Fruit fly (Drosophila melanogaster): ENCODE results near the gene Hsp83.

Gene Hsp83

dm6 chr3L:3166200-3166695 lies 26.5 kb upstream of the Hsp83 start, which contains the start of gene Asciz:
Gene Asciz (minus strand): TSS chr3L:3166250.
- TF ChIP-seq ttk (optimal IDR thresholded peaks at IDR 0.05) (no peak), h (optimal IDR thresholded peaks at IDR 0.05) (no peak), insv (optimal IDR thresholded peaks at IDR 0.05) (no peak), psq (optimal IDR thresholded peaks at IDR 0.05) (no peak), Sin3A (optimal IDR thresholded peaks at IDR 0.05) (no peak), Myc (optimal IDR thresholded peaks at IDR 0.05) (no peak)

DNA sequence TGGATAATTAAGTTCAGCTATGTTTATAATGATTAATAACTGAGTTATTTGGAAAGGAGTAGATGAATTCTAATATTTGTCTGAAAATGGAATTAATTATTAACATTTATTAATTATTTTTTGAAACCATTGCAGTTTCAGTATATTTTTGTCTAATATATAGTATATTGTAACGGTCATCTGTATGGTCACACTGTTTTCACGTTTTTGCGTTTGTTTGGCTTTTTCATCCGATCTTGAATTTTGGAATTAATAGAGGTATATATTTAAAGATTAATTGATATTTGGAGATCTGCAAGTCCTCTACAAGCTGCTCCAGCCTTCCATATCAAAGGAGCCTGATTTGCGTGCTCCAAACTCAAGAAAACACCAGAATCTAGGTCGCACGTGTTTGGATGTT lies 23.7 kb upstream of the Hsp83 start, which contains the start of the genes CG32278 and CG32281:
Gene CG32278 (plus strand): TSS at position 180 of the 400 bp plus-strand sequence.
Gene CG32281 (plus strand): TSS at position 269 of the 400 bp plus-strand sequence.
- TF ChIP-seq h (optimal IDR thresholded peaks at IDR 0.05) (no peak), psq (optimal IDR thresholded peaks at IDR 0.05) (no peak), Myc (optimal IDR thresholded peaks at IDR 0.05) (no peak), insv (optimal IDR thresholded peaks at IDR 0.05) (no peak), ttk (optimal IDR thresholded peaks at IDR 0.05) (no peak), Sin3A (optimal IDR thresholded peaks at IDR 0.05) (no peak)

dm6 chr3L:3172445-3172844 lies 20.3 kb upstream of the Hsp83 start, which contains the start of gene CG14963:
Gene CG14963 (minus strand): TSS chr3L:3172545.
- no peak for TF ChIP-seq Myc (optimal IDR thresholded peaks at IDR 0.05)
- no peak for TF ChIP-seq h (optimal IDR thresholded peaks at IDR 0.05)
- TF ChIP-seq Sin3A (optimal IDR thresholded peaks at IDR 0.05): no peak
- TF ChIP-seq ttk (optimal IDR thresholded peaks at IDR 0.05): no peak
- TF ChIP-seq insv (optimal IDR thresholded peaks at IDR 0.05): no peak
- no peak for TF ChIP-seq psq (optimal IDR thresholded peaks at IDR 0.05)

- no peak for TF ChIP-seq h (optimal IDR thresholded peaks at IDR 0.05)
- TF ChIP-seq ttk (optimal IDR thresholded peaks at IDR 0.05): no peak
- no peak for TF ChIP-seq insv (optimal IDR thresholded peaks at IDR 0.05)
- TF ChIP-seq Myc (optimal IDR thresholded peaks at IDR 0.05): no peak
- no peak for TF ChIP-seq psq (optimal IDR thresholded peaks at IDR 0.05)
- no peak for TF ChIP-seq Sin3A (optimal IDR thresholded peaks at IDR 0.05)
These were observed 14.9 kb upstream of the Hsp83 start for dm6 chr3L:3177872-3178271.

DNA sequence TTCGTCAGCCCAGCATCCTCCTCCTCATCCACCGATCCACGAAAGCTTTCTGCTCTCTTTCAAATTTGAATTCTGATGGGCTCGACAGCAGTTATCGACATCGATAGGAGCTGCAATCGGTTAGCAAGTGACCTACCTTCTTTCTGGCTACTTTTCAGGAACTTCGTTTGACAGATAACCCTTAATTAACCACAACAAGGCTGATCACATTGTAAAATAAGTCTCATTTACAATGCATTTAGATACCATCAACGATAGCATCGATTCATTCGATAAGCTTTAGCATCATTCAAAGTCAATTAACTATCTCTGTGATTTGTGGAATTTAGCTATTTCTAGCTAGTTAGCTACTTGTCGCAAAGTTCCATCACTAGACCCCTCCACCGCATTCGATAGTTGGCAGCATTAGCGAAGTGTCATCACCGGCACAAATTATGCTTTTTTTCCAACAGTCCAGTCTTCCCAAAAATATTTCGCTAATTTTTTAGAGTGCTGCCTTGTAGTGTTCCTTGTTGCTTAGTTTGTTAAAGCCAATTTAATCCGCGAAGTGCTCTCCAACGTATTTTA lies 14.2 kb upstream of the Hsp83 start, which contains the start of the genes MnM and Girdin:
Gene MnM (minus strand): TSS at position 51 of the 567 bp plus-strand sequence.
Gene Girdin (plus strand): TSS at position 401 of the 567 bp plus-strand sequence.
- TF ChIP-seq h (optimal IDR thresholded peaks at IDR 0.05): no peak
- no peak for TF ChIP-seq Myc (optimal IDR thresholded peaks at IDR 0.05)
- no peak for TF ChIP-seq psq (optimal IDR thresholded peaks at IDR 0.05)
- TF ChIP-seq insv (optimal IDR thresholded peaks at IDR 0.05): no peak
- TF ChIP-seq ttk (optimal IDR thresholded peaks at IDR 0.05): no peak
- no peak for TF ChIP-seq Sin3A (optimal IDR thresholded peaks at IDR 0.05)

dm6 chr3L:3179474-3179873 lies 13.3 kb upstream of the Hsp83 start:
- no peak for TF ChIP-seq ttk (optimal IDR thresholded peaks at IDR 0.05)
- no peak for TF ChIP-seq insv (optimal IDR thresholded peaks at IDR 0.05)
- no peak for TF ChIP-seq Myc (optimal IDR thresholded peaks at IDR 0.05)
- no peak for TF ChIP-seq h (optimal IDR thresholded peaks at IDR 0.05)
- no peak for TF ChIP-seq psq (optimal IDR thresholded peaks at IDR 0.05)
- TF ChIP-seq Sin3A (optimal IDR thresholded peaks at IDR 0.05): no peak

DNA sequence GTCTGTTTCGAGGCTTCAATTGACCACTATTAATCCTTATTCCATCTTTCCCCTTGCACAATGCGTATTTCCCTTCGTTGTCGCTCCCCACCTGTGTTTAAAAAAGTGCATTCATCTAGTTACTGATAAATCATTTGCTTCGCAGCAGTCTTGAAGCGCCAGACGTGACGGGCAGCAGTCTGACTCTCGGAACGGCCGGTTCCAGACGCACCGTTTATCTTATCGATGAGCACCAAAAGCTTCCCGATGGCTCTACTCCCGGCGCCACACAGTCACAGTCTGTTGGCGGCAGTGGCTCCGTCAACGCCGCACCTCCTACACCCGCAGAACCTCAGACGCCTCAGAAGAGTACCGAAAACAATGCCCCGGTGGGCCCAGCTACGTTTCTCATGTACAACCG lies 8.7 kb upstream of the Hsp83 start, which contains the start of gene CG42494:
Gene CG42494 (plus strand): TSS at position 301 of the 400 bp plus-strand sequence.
- no peak for TF ChIP-seq h (optimal IDR thresholded peaks at IDR 0.05)
- TF ChIP-seq Myc (optimal IDR thresholded peaks at IDR 0.05): no peak
- no peak for TF ChIP-seq insv (optimal IDR thresholded peaks at IDR 0.05)
- no peak for TF ChIP-seq psq (optimal IDR thresholded peaks at IDR 0.05)

DNA sequence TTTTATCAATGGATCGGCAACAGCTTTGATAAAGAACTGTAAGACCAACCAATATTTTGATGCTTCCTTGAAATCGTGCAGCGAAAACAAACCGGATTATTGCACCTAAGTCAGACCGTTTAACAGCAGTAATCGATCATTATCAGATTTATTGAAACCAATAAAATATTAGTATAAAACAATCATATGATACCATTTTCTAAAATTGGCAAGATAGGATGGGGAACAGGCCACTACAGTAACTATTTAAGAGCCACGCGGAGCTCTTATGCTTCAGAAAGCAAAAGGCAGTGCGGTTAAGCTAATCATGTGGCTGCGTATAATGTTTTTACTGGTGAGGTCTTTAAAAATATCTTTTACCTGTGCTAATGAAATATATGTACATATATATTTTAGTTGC lies 6.4 kb upstream of the Hsp83 start, which contains the start of gene CG32284:
Gene CG32284 (plus strand): TSS at position 301 of the 400 bp plus-strand sequence.
- TF ChIP-seq Myc (optimal IDR thresholded peaks at IDR 0.05): no peak
- no peak for TF ChIP-seq Sin3A (optimal IDR thresholded peaks at IDR 0.05)
- TF ChIP-seq insv (optimal IDR thresholded peaks at IDR 0.05): no peak
- TF ChIP-seq ttk (optimal IDR thresholded peaks at IDR 0.05): no peak
- TF ChIP-seq psq (optimal IDR thresholded peaks at IDR 0.05): no peak
- TF ChIP-seq h (optimal IDR thresholded peaks at IDR 0.05): no peak

dm6 chr3L:3187263-3187662 lies 5.5 kb upstream of the Hsp83 start, which contains the start of gene CG14957:
Gene CG14957 (plus strand): TSS chr3L:3187563.
- no peak for TF ChIP-seq ttk (optimal IDR thresholded peaks at IDR 0.05)
- TF ChIP-seq psq (optimal IDR thresholded peaks at IDR 0.05): no peak
- no peak for TF ChIP-seq insv (optimal IDR thresholded peaks at IDR 0.05)
- no peak for TF ChIP-seq Sin3A (optimal IDR thresholded peaks at IDR 0.05)
- TF ChIP-seq Myc (optimal IDR thresholded peaks at IDR 0.05): no peak
- TF ChIP-seq h (optimal IDR thresholded peaks at IDR 0.05): no peak

DNA sequence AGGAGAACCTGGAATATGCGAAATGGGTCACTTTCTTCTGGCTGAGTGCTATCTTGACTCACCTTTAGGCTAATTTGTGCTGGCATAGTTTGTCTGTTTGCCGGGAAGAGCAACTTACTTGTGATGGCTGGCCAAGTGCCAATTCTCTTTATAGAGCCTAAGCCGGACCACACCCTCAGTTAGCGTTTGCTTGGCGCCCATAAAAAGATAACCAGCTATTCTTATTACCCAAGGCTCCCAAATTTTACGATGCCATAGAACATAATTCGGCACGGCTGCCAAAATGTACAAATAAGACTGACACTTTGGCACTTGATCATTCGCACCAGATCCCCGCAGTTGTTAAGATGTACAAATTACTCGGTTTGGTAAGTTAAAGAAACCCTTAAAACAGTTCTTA lies 3.1 kb upstream of the Hsp83 start, which contains the start of the genes CG42525 and CG14958:
Gene CG42525 (minus strand): TSS at position 101 of the 400 bp plus-strand sequence.
Gene CG14958 (plus strand): TSS at position 332 of the 400 bp plus-strand sequence.
- TF ChIP-seq insv (optimal IDR thresholded peaks at IDR 0.05) (no peak), Sin3A (optimal IDR thresholded peaks at IDR 0.05) (no peak), psq (optimal IDR thresholded peaks at IDR 0.05) (no peak), ttk (optimal IDR thresholded peaks at IDR 0.05) (no peak), h (optimal IDR thresholded peaks at IDR 0.05) (no peak), Myc (optimal IDR thresholded peaks at IDR 0.05) (no peak)

- TF ChIP-seq ttk (optimal IDR thresholded peaks at IDR 0.05) (no peak), Sin3A (optimal IDR thresholded peaks at IDR 0.05) (no peak), insv (optimal IDR thresholded peaks at IDR 0.05) (no peak), h (optimal IDR thresholded peaks at IDR 0.05) (no peak)
These were observed 355 bp upstream of the Hsp83 start, which contains the start of gene CG14965 for dm6 chr3L:3192333-3192894. Gene CG14965 (minus strand): TSS chr3L:3192491.

DNA sequence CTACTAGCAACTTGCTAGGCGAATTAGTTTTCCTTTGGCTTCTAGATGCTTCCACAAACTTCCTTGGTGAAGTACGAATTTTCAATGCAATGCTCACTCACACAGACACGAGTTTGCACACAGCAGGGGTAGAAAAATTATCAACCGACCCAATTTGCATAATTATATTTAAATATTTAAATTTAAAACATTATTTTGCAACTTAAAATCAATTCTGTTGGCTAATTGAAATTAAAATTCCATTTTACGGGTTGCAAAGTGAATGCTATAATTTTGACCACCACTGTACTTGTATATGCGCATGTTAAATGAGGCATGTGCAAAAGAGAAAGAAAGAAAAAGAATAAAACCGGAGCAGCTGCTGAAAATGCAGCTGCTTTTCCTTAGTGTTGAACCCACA lies 1.3 kb downstream of the Hsp83 start:
- TF ChIP-seq Sin3A (optimal IDR thresholded peaks at IDR 0.05): no peak
- TF ChIP-seq ttk (optimal IDR thresholded peaks at IDR 0.05): no peak
- no peak for TF ChIP-seq insv (optimal IDR thresholded peaks at IDR 0.05)
- no peak for TF ChIP-seq psq (optimal IDR thresholded peaks at IDR 0.05)
- TF ChIP-seq Myc (optimal IDR thresholded peaks at IDR 0.05): no peak
- TF ChIP-seq h (optimal IDR thresholded peaks at IDR 0.05): no peak
